Fruit fly (Drosophila melanogaster): ENCODE results near the gene EndoA.

EndoA gene

dm6 chr3R:18916715-18917253 is 10.4 kb downstream of the EndoA start (continued):
- peak; percentile 93 for TF ChIP-seq CrebA (GFP tag; optimal IDR thresholded peaks at IDR 0.05; ENCODE audit: borderline replicate concordance)
- TF ChIP-seq pan (optimal IDR thresholded peaks at IDR 0.05): no peak
- TF ChIP-seq HLH106 (tag; optimal IDR thresholded peaks at IDR 0.05): peak; percentile 40
- peak; percentile 18 for TF ChIP-seq Dif (GFP tag; optimal IDR thresholded peaks at IDR 0.05; ENCODE audit: partially characterized antibody)
- TF ChIP-seq ey (GFP tag; optimal IDR thresholded peaks at IDR 0.05): no peak
- TF ChIP-seq OdsH (GFP tag; optimal IDR thresholded peaks at IDR 0.05): peak; percentile 49
- peak; percentile 43 for TF ChIP-seq Sp1 (GFP tag; optimal IDR thresholded peaks at IDR 0.05)
- peak; percentile 4 to 35 for TF ChIP-seq foxo (GFP tag; optimal IDR thresholded peaks at IDR 0.05)
- no peak for TF ChIP-seq dsf (GFP tag; optimal IDR thresholded peaks at IDR 0.05; ENCODE audit: borderline replicate concordance)

dm6 chr3R:18917976-18918871 is 11.8 kb downstream of the EndoA start:
- TF ChIP-seq woc (GFP tag; optimal IDR thresholded peaks at IDR 0.05): no peak
- peak; percentile 60 for TF ChIP-seq br (GFP tag; optimal IDR thresholded peaks at IDR 0.05)
- no peak for TF ChIP-seq usp (GFP tag; optimal IDR thresholded peaks at IDR 0.05)
- peak; percentile 43 for TF ChIP-seq jim (GFP tag; optimal IDR thresholded peaks at IDR 0.05)
- peak; percentile 81 for TF ChIP-seq Dif (GFP tag; optimal IDR thresholded peaks at IDR 0.05; ENCODE audit: partially characterized antibody)
- peak; percentile 84 for TF ChIP-seq Jra (GFP tag; optimal IDR thresholded peaks at IDR 0.05)
- TF ChIP-seq N (GFP tag; optimal IDR thresholded peaks at IDR 0.05): no peak
- peak; percentile 25 for TF ChIP-seq sv (GFP tag; optimal IDR thresholded peaks at IDR 0.05)
- TF ChIP-seq CrebA (GFP tag; optimal IDR thresholded peaks at IDR 0.05; ENCODE audit: borderline replicate concordance): peak; percentile 87
- peak; percentile 78 for TF ChIP-seq h (GFP tag; optimal IDR thresholded peaks at IDR 0.05)
- TF ChIP-seq dmrt93B (GFP tag; optimal IDR thresholded peaks at IDR 0.05): no peak
- peak; percentile 48 for TF ChIP-seq OdsH (GFP tag; optimal IDR thresholded peaks at IDR 0.05)
- peak; percentile 20 for TF ChIP-seq HLH106 (tag; optimal IDR thresholded peaks at IDR 0.05)
- TF ChIP-seq dsf (GFP tag; optimal IDR thresholded peaks at IDR 0.05; ENCODE audit: borderline replicate concordance): no peak
- TF ChIP-seq Vsx2 (GFP tag; optimal IDR thresholded peaks at IDR 0.05; ENCODE audit: partially characterized antibody): peak; percentile 86
- TF ChIP-seq Rel (GFP tag; optimal IDR thresholded peaks at IDR 0.05): no peak
- TF ChIP-seq Rel (tag; optimal IDR thresholded peaks at IDR 0.05): peak; percentile 91
- peak; percentile 25 for TF ChIP-seq psq (GFP tag; optimal IDR thresholded peaks at IDR 0.05)
- TF ChIP-seq Hr78 (GFP tag; optimal IDR thresholded peaks at IDR 0.05): no peak
- TF ChIP-seq ey (GFP tag; optimal IDR thresholded peaks at IDR 0.05): no peak
- TF ChIP-seq fru (GFP tag; optimal IDR thresholded peaks at IDR 0.05): peak; percentile 70
- TF ChIP-seq Sp1 (GFP tag; optimal IDR thresholded peaks at IDR 0.05): peak; percentile 69
- TF ChIP-seq Myc (optimal IDR thresholded peaks at IDR 0.05): no peak
- no peak for TF ChIP-seq lola (GFP tag; optimal IDR thresholded peaks at IDR 0.05)
- TF ChIP-seq tai (GFP tag; optimal IDR thresholded peaks at IDR 0.05): no peak
- TF ChIP-seq Hr83 (GFP tag; optimal IDR thresholded peaks at IDR 0.05; ENCODE audit: poor library complexity, severe bottlenecking): peak; percentile 81
- no peak for TF ChIP-seq Abd-B (GFP tag; optimal IDR thresholded peaks at IDR 0.05)
- peak; percentile 79 for TF ChIP-seq brk (GFP tag; optimal IDR thresholded peaks at IDR 0.05)
- TF ChIP-seq Hnf4 (GFP tag; optimal IDR thresholded peaks at IDR 0.05): peak; percentile 65
- TF ChIP-seq dl (GFP tag; optimal IDR thresholded peaks at IDR 0.05; ENCODE audit: insufficient read depth in 1 of 2, partially characterized antibody in 2 of 2): peak; percentile 56 to 61
- no peak for TF ChIP-seq CG9705 (GFP tag; optimal IDR thresholded peaks at IDR 0.05)
- peak; percentile 53 for TF ChIP-seq CG32264 (GFP tag; optimal IDR thresholded peaks at IDR 0.05)
- TF ChIP-seq pan (optimal IDR thresholded peaks at IDR 0.05): no peak
- peak; percentile 85 for TF ChIP-seq rgr (GFP tag; optimal IDR thresholded peaks at IDR 0.05)
- TF ChIP-seq sage (GFP tag; optimal IDR thresholded peaks at IDR 0.05): peak; percentile 43
- TF ChIP-seq Dfd (GFP tag; optimal IDR thresholded peaks at IDR 0.05): no peak
- TF ChIP-seq foxo (GFP tag; optimal IDR thresholded peaks at IDR 0.05): peak; percentile 23 to 43
- TF ChIP-seq Mio (GFP tag; optimal IDR thresholded peaks at IDR 0.05): peak; percentile 8
- TF ChIP-seq GATAd (GFP tag; optimal IDR thresholded peaks at IDR 0.05): no peak
